Worm (Caenorhabditis elegans): ENCODE data around the gene smcl-1.

ce11 chrX:11661625-11662024 lies 31.6 kb upstream of the smcl-1 start, which contains the start of gene sfxn-1.5:
- TF ChIP-seq nfya-1 (tag; optimal IDR thresholded peaks at IDR 0.05) (no peak), fkh-10 (GFP tag; optimal IDR thresholded peaks at IDR 0.05) (no peak), fax-1 (tag; optimal IDR thresholded peaks at IDR 0.05) (no peak), unc-42 (tag; optimal IDR thresholded peaks at IDR 0.05) (no peak), pros-1 (tag; optimal IDR thresholded peaks at IDR 0.05) (no peak), pha-2 (tag; optimal IDR thresholded peaks at IDR 0.05) (no peak), nhr-11 (tag; optimal IDR thresholded peaks at IDR 0.05) (no peak), eyg-1 (tag; optimal IDR thresholded peaks at IDR 0.05) (no peak), tbx-2 (tag; optimal IDR thresholded peaks at IDR 0.05) (no peak), hlh-8 (tag; optimal IDR thresholded peaks at IDR 0.05) (no peak), sox-2 (GFP tag; IDR thresholded peaks at IDR 0.05) (no peak), ama-1 (optimal IDR thresholded peaks at IDR 0.05) (no peak), ttx-3 (tag; optimal IDR thresholded peaks at IDR 0.05) (no peak), ceh-14 (tag; optimal IDR thresholded peaks at IDR 0.05) (no peak)

Data from whole organism, late embryonic.